Fruit fly (Drosophila melanogaster): ENCODE data around the gene raskol.

raskol gene

dm6 chrX:17713740-17714135 is 3.8 kb downstream of the raskol start (continued):
- peak; percentile 2 for TF ChIP-seq en (GFP tag; optimal IDR thresholded peaks at IDR 0.05)
- TF ChIP-seq CG12659 (GFP tag; optimal IDR thresholded peaks at IDR 0.05), result peak; percentile 31
- peak; percentile 71 for TF ChIP-seq bab2 (GFP tag; optimal IDR thresholded peaks at IDR 0.05)
- no peak for TF ChIP-seq CG16813 (GFP tag; IDR thresholded peaks at IDR 0.05; ENCODE audit: partially characterized antibody)
- no peak for TF ChIP-seq odd (GFP tag; optimal IDR thresholded peaks at IDR 0.05)
- TF ChIP-seq E2f1 (GFP tag; IDR thresholded peaks at IDR 0.05), result peak; percentile 88
- peak; percentile 71 for TF ChIP-seq CG2678 (tag; optimal IDR thresholded peaks at IDR 0.05)
- TF ChIP-seq btn (GFP tag; optimal IDR thresholded peaks at IDR 0.05), result peak; percentile 70

- TF ChIP-seq fd96Cb (tag; optimal IDR thresholded peaks at IDR 0.05) (no peak), Blimp-1 (GFP tag; optimal IDR thresholded peaks at IDR 0.05) (peak; percentile 96), CG1603 (tag; optimal IDR thresholded peaks at IDR 0.05) (no peak), NfI (GFP tag; optimal IDR thresholded peaks at IDR 0.05) (no peak), Gsc (GFP tag; IDR thresholded peaks at IDR 0.05) (no peak), CG1832 (GFP tag; optimal IDR thresholded peaks at IDR 0.05) (peak; percentile 32), CG4360 (GFP tag; IDR thresholded peaks at IDR 0.05) (peak; percentile 63), unc-4 (GFP tag; IDR thresholded peaks at IDR 0.05; ENCODE audit: partially characterized antibody) (no peak), run (tag; optimal IDR thresholded peaks at IDR 0.05) (no peak), CG30403 (GFP tag; optimal IDR thresholded peaks at IDR 0.05) (no peak), Awh (GFP tag; IDR thresholded peaks at IDR 0.05) (0 out of 2 replicates have a peak, but pooled peaks have one; percentile 20), twi (tag; optimal IDR thresholded peaks at IDR 0.05) (no peak), Mrtf (GFP tag; IDR thresholded peaks at IDR 0.05) (no peak), kni (GFP tag; optimal IDR thresholded peaks at IDR 0.05) (peak; percentile 35), wdn (GFP tag; IDR thresholded peaks at IDR 0.05) (no peak), mam (GFP tag; optimal IDR thresholded peaks at IDR 0.05) (no peak), CG3726 (GFP tag; IDR thresholded peaks at IDR 0.05) (no peak), grau (tag; optimal IDR thresholded peaks at IDR 0.05) (no peak), az2 (GFP tag; optimal IDR thresholded peaks at IDR 0.05) (no peak), danr (GFP tag; IDR thresholded peaks at IDR 0.05) (no peak), dmrt99B (tag; optimal IDR thresholded peaks at IDR 0.05) (no peak), Rx (GFP tag; IDR thresholded peaks at IDR 0.05) (no peak), CHES-1-like (GFP tag; optimal IDR thresholded peaks at IDR 0.05) (no peak), H2.0 (GFP tag; IDR thresholded peaks at IDR 0.05) (no peak), oc (tag; optimal IDR thresholded peaks at IDR 0.05) (peak; percentile 18), CG17802 (tag; optimal IDR thresholded peaks at IDR 0.05) (no peak), CG14965 (GFP tag; optimal IDR thresholded peaks at IDR 0.05; ENCODE audit: borderline replicate concordance) (no peak), Ets65A (GFP tag) (peak; percentile 42), CG6791 (GFP tag; IDR thresholded peaks at IDR 0.05; ENCODE audit: partially characterized antibody) (0 out of 3 replicates have a peak, but pooled peaks have one; percentile 11), CG15514 (GFP tag; optimal IDR thresholded peaks at IDR 0.05) (no peak), NC2α (GFP tag; optimal IDR thresholded peaks at IDR 0.05) (no peak), CG7271 (tag; optimal IDR thresholded peaks at IDR 0.05) (no peak), CG5245 (GFP tag; optimal IDR thresholded peaks at IDR 0.05) (no peak), Kr (GFP tag; optimal IDR thresholded peaks at IDR 0.05) (no peak)
Observed at dm6 chrX:17714976-17715375, 5.0 kb downstream of the raskol start.
